Worm (Caenorhabditis elegans) whole organism, young adult: ENCODE data around the gene Y76A2B.4.

Experiments
- B0261.1 ChIP-seq: sonication (generic microtip); optimal IDR thresholded peaks from 2 replicates; lab custom pipeline; 2016; ENCODE audit warnings: mild to moderate bottlenecking, missing genetic modification characterization, moderate library complexity, missing compliant biosample characterization
- B0336.3 ChIP-seq: fragments of 200-800 bp; sonication (Bioruptor generic); IDR thresholded peaks from 2 replicates; pipeline ENCODE4 v1.3.6; 2022; ENCODE audit warnings: missing genetic modification characterization, missing compliant biosample characterization
- F22D6.2 ChIP-seq: sonication (generic microtip); optimal IDR thresholded peaks from 2 replicates; lab custom pipeline; 2016; ENCODE audit warnings: mild to moderate bottlenecking, missing genetic modification characterization, missing compliant biosample characterization
- F23B12.7 ChIP-seq: sonication (generic microtip); optimal IDR thresholded peaks from 2 replicates; lab custom pipeline; 2017; ENCODE audit warnings: missing genetic modification characterization, mild to moderate bottlenecking, missing compliant biosample characterization, antibody characterized with exemption, moderate library complexity; ENCODE audit not compliant: insufficient read depth
- Y56A3A.18 ChIP-seq: fragments of 200-800 bp; sonication (Bioruptor generic); IDR thresholded peaks from 2 replicates; pipeline ENCODE4 v1.3.6; 2022; ENCODE audit warnings: missing genetic modification reagents, missing genetic modification characterization, missing compliant biosample characterization
- ZK185.1 ChIP-seq: sonication (generic microtip); optimal IDR thresholded peaks from 2 replicates; lab custom pipeline; 2016; ENCODE audit warnings: mild to moderate bottlenecking, missing genetic modification characterization, missing compliant biosample characterization; ENCODE audit not compliant: poor library complexity, severe bottlenecking
- akir-1 ChIP-seq: fragments of 200-800 bp; sonication (Bioruptor generic); optimal IDR thresholded peaks from 2 replicates; lab custom pipeline; 2018; ENCODE audit warnings: mild to moderate bottlenecking, missing genetic modification characterization, moderate library complexity, missing compliant biosample characterization
- ama-1 ChIP-seq, 3 experiments: fragments of 150-350 bp in 1 of 3; sonication (generic microtip) in 2 of 3; optimal IDR thresholded peaks; 2 replicates each; lab custom pipeline; 2014 to 2018; ENCODE audit warnings: missing biosample characterization in 2 of 3, missing genetic modification characterization in 2 of 3, missing genetic modification reagents in 2 of 3
- attf-5 ChIP-seq: fragments of 200-800 bp; sonication (Bioruptor generic); optimal IDR thresholded peaks from 2 replicates; lab custom pipeline; 2018; ENCODE audit warnings: mild to moderate bottlenecking, missing genetic modification characterization, missing compliant biosample characterization
- ccch-3 ChIP-seq: fragments of 200-800 bp; sonication (Bioruptor generic); optimal IDR thresholded peaks from 2 replicates; lab custom pipeline; 2018; ENCODE audit warnings: mild to moderate bottlenecking, missing genetic modification characterization, missing compliant biosample characterization
- cebp-1 ChIP-seq, 2 experiments: fragments of 200-800 bp in 1 of 2; sonication (Bioruptor generic) in 1 of 2; sonication (generic microtip) in 1 of 2; IDR thresholded peaks in 1 of 2; optimal IDR thresholded peaks in 1 of 2; 2 replicates each; pipeline versions ENCODE4 v1.3.6 to Lab custom; 2017 to 2022; ENCODE audit warnings: missing compliant biosample characterization in 2 of 2, missing genetic modification characterization in 2 of 2, mild to moderate bottlenecking in 1 of 2, missing genetic modification reagents in 1 of 2, moderate library complexity in 1 of 2
- ceh-79 ChIP-seq: sonication (generic microtip); optimal IDR thresholded peaks from 2 replicates; lab custom pipeline; 2017; ENCODE audit warnings: mild to moderate bottlenecking, missing genetic modification characterization, missing compliant biosample characterization
- ceh-91 ChIP-seq: fragments of 200-800 bp; sonication (Bioruptor generic); IDR thresholded peaks from 2 replicates; pipeline ENCODE4 v1.3.6; 2022; ENCODE audit warnings: missing genetic modification reagents, missing genetic modification characterization, missing compliant biosample characterization
- chd-7 ChIP-seq: sonication (generic microtip); optimal IDR thresholded peaks from 2 replicates; lab custom pipeline; 2016; ENCODE audit warnings: mild to moderate bottlenecking, missing genetic modification characterization, moderate library complexity, missing compliant biosample characterization
- die-1 ChIP-seq: sonication (generic microtip); optimal IDR thresholded peaks from 2 replicates; lab custom pipeline; 2016; ENCODE audit warnings: missing genotype, mild to moderate bottlenecking, missing genetic modification characterization, missing compliant biosample characterization
- dox-1 ChIP-seq: fragments of 200-800 bp; sonication (Bioruptor generic); IDR thresholded peaks from 2 replicates; pipeline ENCODE4 v1.3.6; 2022; ENCODE audit warnings: missing genetic modification reagents, missing genetic modification characterization, missing compliant biosample characterization
- fkh-3 ChIP-seq: sonication (generic microtip); optimal IDR thresholded peaks from 2 replicates; lab custom pipeline; 2016; ENCODE audit warnings: mild to moderate bottlenecking, missing genetic modification characterization, missing compliant biosample characterization
- him-1 ChIP-seq: sonication (generic microtip); optimal IDR thresholded peaks from 2 replicates; lab custom pipeline; 2016; ENCODE audit warnings: missing genotype, missing genetic modification reagents, missing genetic modification characterization, missing compliant biosample characterization
- hmg-1.2 ChIP-seq: fragments of 200-800 bp; sonication (Bioruptor generic); IDR thresholded peaks from 2 replicates; pipeline ENCODE4 v1.3.6; 2022; ENCODE audit warnings: missing genetic modification reagents, missing genetic modification characterization, missing compliant biosample characterization
- hmg-20 ChIP-seq: fragments of 200-800 bp; sonication (Bioruptor generic); IDR thresholded peaks from 2 replicates; pipeline ENCODE4 v1.3.6; 2022; ENCODE audit warnings: missing genetic modification reagents, missing genetic modification characterization, missing compliant biosample characterization
- hsf-1 ChIP-seq: fragments of 200-800 bp; sonication (Bioruptor generic); IDR thresholded peaks from 2 replicates; pipeline ENCODE4 v1.3.6; 2022; ENCODE audit warnings: missing genetic modification reagents, missing genetic modification characterization, missing compliant biosample characterization
- let-607 ChIP-seq, 2 experiments: fragments of 200-800 bp in 1 of 2; sonication (Bioruptor generic) in 1 of 2; sonication (generic microtip) in 1 of 2; optimal IDR thresholded peaks; 2 replicates each; lab custom pipeline; 2016 to 2018; ENCODE audit warnings: mild to moderate bottlenecking in 2 of 2, missing compliant biosample characterization in 2 of 2, missing genetic modification characterization in 2 of 2, moderate library complexity in 2 of 2, missing genotype in 1 of 2
- lin-40 ChIP-seq: sonication (generic microtip); optimal IDR thresholded peaks from 2 replicates; lab custom pipeline; 2016; ENCODE audit warnings: missing genetic modification characterization, mild to moderate bottlenecking, missing compliant biosample characterization, missing genotype, missing genetic modification reagents
- lsy-27 ChIP-seq: sonication (generic microtip); optimal IDR thresholded peaks from 2 replicates; lab custom pipeline; 2017; ENCODE audit warnings: missing genetic modification characterization, mild to moderate bottlenecking, missing compliant biosample characterization, antibody characterized with exemption, missing genotype, borderline replicate concordance; ENCODE audit not compliant: insufficient read depth
- madf-10 ChIP-seq: sonication (generic microtip); optimal IDR thresholded peaks from 2 replicates; lab custom pipeline; 2016; ENCODE audit warnings: mild to moderate bottlenecking, missing genetic modification characterization, missing compliant biosample characterization
- madf-6 ChIP-seq: fragments of 200-800 bp; sonication (Bioruptor generic); IDR thresholded peaks from 2 replicates; pipeline ENCODE4 v1.3.6; 2022; ENCODE audit warnings: missing genetic modification reagents, missing genetic modification characterization, missing compliant biosample characterization
- madf-8 ChIP-seq: fragments of 200-800 bp; sonication (Bioruptor generic); conservative IDR thresholded peaks from 2 replicates; pipeline ENCODE4 v1.3.6; 2022; ENCODE audit warnings: missing genetic modification reagents, missing genetic modification characterization, missing compliant biosample characterization
- nfya-2 ChIP-seq: fragments of 200-800 bp; sonication (Bioruptor generic); IDR thresholded peaks from 2 replicates; pipeline ENCODE4 v1.3.6; 2022; ENCODE audit warnings: missing genetic modification reagents, missing genetic modification characterization, missing compliant biosample characterization
- nhr-80 ChIP-seq: sonication (generic microtip); optimal IDR thresholded peaks from 2 replicates; lab custom pipeline; 2016; ENCODE audit warnings: missing genetic modification characterization, missing compliant biosample characterization
- nhr-90 ChIP-seq: sonication (generic microtip); optimal IDR thresholded peaks from 2 replicates; lab custom pipeline; 2016; ENCODE audit warnings: missing genotype, mild to moderate bottlenecking, missing genetic modification characterization, missing compliant biosample characterization
- pbrm-1 ChIP-seq: fragments of 200-800 bp; sonication (Bioruptor generic); IDR thresholded peaks from 2 replicates; pipeline ENCODE4 v1.3.6; 2022; ENCODE audit warnings: missing genetic modification reagents, missing genetic modification characterization, missing compliant biosample characterization
- snpc-1.3 ChIP-seq: sonication (generic microtip); optimal IDR thresholded peaks from 2 replicates; lab custom pipeline; 2017; ENCODE audit warnings: missing genetic modification characterization, mild to moderate bottlenecking, missing compliant biosample characterization, antibody characterized with exemption, moderate library complexity, missing genotype, missing genetic modification reagents; ENCODE audit not compliant: insufficient read depth
- snpc-4 ChIP-seq, 5 experiments: fragments of 150-350 bp in 1 of 5; sonication (generic microtip) in 4 of 5; optimal IDR thresholded peaks; 2 replicates each; lab custom pipeline; 2014 to 2018; ENCODE audit warnings: missing genetic modification characterization in 5 of 5, missing biosample characterization in 3 of 5, antibody characterized with exemption in 2 of 5, mild to moderate bottlenecking in 2 of 5, missing compliant biosample characterization in 2 of 5, missing genotype in 2 of 5, moderate library complexity in 2 of 5, missing genetic modification reagents in 1 of 5
- tbp1 ChIP-seq: fragments of 200-800 bp; sonication (Bioruptor generic); optimal IDR thresholded peaks from 2 replicates; lab custom pipeline; 2018; ENCODE audit warnings: mild to moderate bottlenecking, missing genetic modification characterization, missing compliant biosample characterization
- tbx-9 ChIP-seq: sonication (generic microtip); optimal IDR thresholded peaks from 2 replicates; lab custom pipeline; 2016; ENCODE audit warnings: borderline replicate concordance, missing genetic modification characterization, inconsistent platforms, missing compliant biosample characterization
- unc-130 ChIP-seq: sonication (generic microtip); optimal IDR thresholded peaks from 2 replicates; lab custom pipeline; 2016; ENCODE audit warnings: missing genetic modification reagents, missing genetic modification characterization, missing compliant biosample characterization
- unc-62 ChIP-seq: fragments of 150-350 bp; optimal IDR thresholded peaks from 2 replicates; lab custom pipeline; 2014; ENCODE audit warnings: missing biosample characterization, missing genetic modification reagents, missing genetic modification characterization
- xnd-1 ChIP-seq: sonication (generic microtip); optimal IDR thresholded peaks from 2 replicates; lab custom pipeline; 2016; ENCODE audit warnings: missing genotype, missing genetic modification reagents, missing genetic modification characterization, missing compliant biosample characterization
- ztf-26 ChIP-seq: sonication (generic microtip); optimal IDR thresholded peaks from 2 replicates; lab custom pipeline; 2017; ENCODE audit warnings: missing genetic modification characterization, missing compliant biosample characterization

The Y76A2B.4 gene

ce11 chrIII:13556039-13556438 lies 9.5 kb upstream of the Y76A2B.4 start:
- TF ChIP-seq ztf-26 (tag; lab: Kevin White, UChicago) (peak; percentile 67), snpc-1.3 (tag; lab: Kevin White, UChicago) (no peak), lin-40 (tag; lab: Kevin White, UChicago) (peak; percentile 20), madf-6 (GFP tag; lab: Robert Waterston, UW) (no peak), tbx-9 (tag; lab: Kevin White, UChicago) (no peak)

ce11 chrIII:13555234-13555633 lies 8.7 kb upstream of the Y76A2B.4 start, which contains the start of gene scav-2:
TSS of gene scav-2 (minus strand) at chrIII:13555334.
- TF ChIP-seq F22D6.2 (tag; lab: Kevin White, UChicago) (no peak), hmg-20 (no peak), lsy-27 (tag; lab: Kevin White, UChicago) (no peak), ceh-91 (GFP tag; lab: Robert Waterston, UW) (no peak), ccch-3 (no peak), B0261.1 (no peak), xnd-1 (tag; lab: Kevin White, UChicago) (no peak), F23B12.7 (tag; lab: Kevin White, UChicago) (no peak), ztf-26 (tag; lab: Kevin White, UChicago) (no peak), ceh-79 (tag; lab: Kevin White, UChicago) (no peak), hsf-1 (GFP tag; lab: Robert Waterston, UW) (no peak), let-607 (tag; optimal IDR thresholded peaks at IDR 0.05; lab: Kevin White, UChicago) (no peak), tbp1 (no peak), hmg-1.2 (GFP tag; lab: Robert Waterston, UW) (no peak), nhr-80 (tag; lab: Kevin White, UChicago) (no peak), him-1 (no peak), unc-62 (GFP tag; lab: Kevin White, UChicago) (no peak)

ce11 chrIII:13549960-13550359 lies 3.4 kb upstream of the Y76A2B.4 start:
- TF ChIP-seq lin-40 (tag; lab: Kevin White, UChicago) (peak; percentile 1), ztf-26 (tag; lab: Kevin White, UChicago) (peak; percentile 56), nfya-2 (GFP tag; lab: Robert Waterston, UW) (no peak), cebp-1 (GFP tag; IDR thresholded peaks at IDR 0.05; lab: Robert Waterston, UW) (no peak), cebp-1 (tag; optimal IDR thresholded peaks at IDR 0.05; lab: Kevin White, UChicago) (no peak), akir-1 (GFP tag; lab: Kevin White, UChicago) (no peak), fkh-3 (no peak)

ce11 chrIII:13548982-13549381 lies 2.4 kb upstream of the Y76A2B.4 start, which contains the start of gene mmad-1:
TSS of gene mmad-1 (minus strand) at chrIII:13549005.
- TF ChIP-seq cebp-1 (GFP tag; IDR thresholded peaks at IDR 0.05; lab: Robert Waterston, UW) (no peak), cebp-1 (tag; optimal IDR thresholded peaks at IDR 0.05; lab: Kevin White, UChicago) (peak; percentile 70), Y56A3A.18 (no peak), snpc-4 (GFP tag; optimal IDR thresholded peaks at IDR 0.05; lab: Kevin White, UChicago) (no peak), snpc-4 (tag; optimal IDR thresholded peaks at IDR 0.05; lab: Kevin White, UChicago) (peak in 2 of 4 experiments; percentile 14 to 33), unc-130 (GFP tag; lab: Kevin White, UChicago) (no peak), nhr-80 (tag; lab: Kevin White, UChicago) (peak; percentile 63), ama-1 (optimal IDR thresholded peaks at IDR 0.05; lab: Kevin White, UChicago) (peak; percentile 72), ama-1 (GFP tag; optimal IDR thresholded peaks at IDR 0.05; lab: Kevin White, UChicago) (no peak), dox-1 (GFP tag; lab: Robert Waterston, UW) (peak; percentile 25; the same call in 1 of the 2 replicates), tbp1 (peak; percentile 57), let-607 (tag; optimal IDR thresholded peaks at IDR 0.05; lab: Kevin White, UChicago) (peak in 1 of 2 experiments; percentile 35), hmg-1.2 (GFP tag; lab: Robert Waterston, UW) (peak; percentile 91), lin-40 (tag; lab: Kevin White, UChicago) (peak; percentile 35), B0336.3 (GFP tag; lab: Robert Waterston, UW) (peak; percentile 20; the same call in 1 of the 2 replicates), pbrm-1 (GFP tag; lab: Robert Waterston, UW) (peak; percentile 46; the same call in 1 of the 2 replicates), chd-7 (peak; percentile 51), madf-10 (tag; lab: Kevin White, UChicago) (peak; percentile 47), unc-62 (GFP tag; lab: Kevin White, UChicago) (peak; percentile 86), die-1 (tag; lab: Kevin White, UChicago) (no peak), madf-8 (no peak), attf-5 (peak; percentile 78), nhr-90 (tag; lab: Kevin White, UChicago) (no peak), ZK185.1 (tag; lab: Kevin White, UChicago) (peak; percentile 11)
